Worm (Caenorhabditis elegans) whole organism, young adult: ENCODE results near the gene let-418.
"Not testable (repeated sequence)": the region's sequence is repeated elsewhere in the genome, so short reads cannot be mapped to it uniquely, and the experiment has no call there.

Experiments
- C06A6.2 ChIP-seq: fragments of 200-800 bp; sonication (Bioruptor generic); conservative IDR thresholded peaks from 2 replicates; pipeline ENCODE4 v1.3.6; 2022; ENCODE audit warnings: missing genetic modification characterization, missing compliant biosample characterization
- D2030.7 ChIP-seq: fragments of 200-800 bp; sonication (Bioruptor generic); IDR thresholded peaks from 2 replicates; pipeline ENCODE4 v1.3.6; 2022; ENCODE audit warnings: missing genetic modification reagents, missing genetic modification characterization, missing compliant biosample characterization
- F33H1.4 ChIP-seq: fragments of 200-800 bp; sonication (Bioruptor generic); IDR thresholded peaks from 2 replicates; pipeline ENCODE4 v1.3.6; 2022; ENCODE audit warnings: missing genetic modification reagents, missing genetic modification characterization, missing compliant biosample characterization
- F39B2.1 ChIP-seq: fragments of 200-800 bp; sonication (Bioruptor generic); IDR thresholded peaks from 2 replicates; pipeline ENCODE4 v1.3.6; 2022; ENCODE audit warnings: missing genetic modification reagents, missing genetic modification characterization, missing compliant biosample characterization
- K11D2.4 ChIP-seq: fragments of 200-800 bp; sonication (Bioruptor generic); IDR thresholded peaks from 2 replicates; pipeline ENCODE4 v1.3.6; 2022; ENCODE audit warnings: missing genetic modification reagents, missing genetic modification characterization, missing compliant biosample characterization
- Y53G8AR.9 ChIP-seq: fragments of 200-800 bp; sonication (Bioruptor generic); conservative IDR thresholded peaks from 2 replicates; pipeline ENCODE4 v1.3.6; 2022; ENCODE audit warnings: missing genetic modification reagents, missing genetic modification characterization, missing compliant biosample characterization
- Y56A3A.18 ChIP-seq: fragments of 200-800 bp; sonication (Bioruptor generic); IDR thresholded peaks from 2 replicates; pipeline ENCODE4 v1.3.6; 2022; ENCODE audit warnings: missing genetic modification reagents, missing genetic modification characterization, missing compliant biosample characterization
- Y67H2A.10 ChIP-seq: fragments of 200-800 bp; sonication (Bioruptor generic); conservative IDR thresholded peaks from 2 replicates; pipeline ENCODE4 v1.3.6; 2022; ENCODE audit warnings: missing genetic modification reagents, missing genetic modification characterization, missing compliant biosample characterization
- Y95B8A.8 ChIP-seq: fragments of 200-800 bp; sonication (Bioruptor generic); IDR thresholded peaks from 2 replicates; pipeline ENCODE4 v1.3.6; 2022; ENCODE audit warnings: missing genetic modification reagents, missing genetic modification characterization, missing compliant biosample characterization
- ZK185.1 ChIP-seq: sonication (generic microtip); optimal IDR thresholded peaks from 2 replicates; lab custom pipeline; 2016; ENCODE audit warnings: mild to moderate bottlenecking, missing genetic modification characterization, missing compliant biosample characterization; ENCODE audit not compliant: poor library complexity, severe bottlenecking
- attf-3 ChIP-seq: fragments of 200-800 bp; sonication (Bioruptor generic); conservative IDR thresholded peaks from 2 replicates; pipeline ENCODE4 v1.3.6; 2022; ENCODE audit warnings: missing genetic modification reagents, missing genetic modification characterization, missing compliant biosample characterization
- cebp-1 ChIP-seq, 2 experiments: fragments of 200-800 bp in 1 of 2; sonication (Bioruptor generic) in 1 of 2; sonication (generic microtip) in 1 of 2; IDR thresholded peaks in 1 of 2; optimal IDR thresholded peaks in 1 of 2; 2 replicates each; pipeline versions ENCODE4 v1.3.6 to Lab custom; 2017 to 2022; ENCODE audit warnings: missing compliant biosample characterization in 2 of 2, missing genetic modification characterization in 2 of 2, mild to moderate bottlenecking in 1 of 2, missing genetic modification reagents in 1 of 2, moderate library complexity in 1 of 2
- ceh-100 ChIP-seq: fragments of 200-800 bp; sonication (Bioruptor generic); IDR thresholded peaks from 2 replicates; pipeline ENCODE4 v1.3.6; 2022; ENCODE audit warnings: missing genetic modification reagents, missing genetic modification characterization, missing compliant biosample characterization
- ceh-40 ChIP-seq: fragments of 200-800 bp; sonication (Bioruptor generic); IDR thresholded peaks from 2 replicates; pipeline ENCODE4 v1.3.6; 2022; ENCODE audit warnings: missing genetic modification characterization, missing compliant biosample characterization
- ceh-58 ChIP-seq: fragments of 200-800 bp; sonication (Bioruptor generic); IDR thresholded peaks from 2 replicates; pipeline ENCODE4 v1.3.6; 2022; ENCODE audit warnings: missing genetic modification characterization, missing compliant biosample characterization
- ceh-91 ChIP-seq: fragments of 200-800 bp; sonication (Bioruptor generic); IDR thresholded peaks from 2 replicates; pipeline ENCODE4 v1.3.6; 2022; ENCODE audit warnings: missing genetic modification reagents, missing genetic modification characterization, missing compliant biosample characterization
- dox-1 ChIP-seq: fragments of 200-800 bp; sonication (Bioruptor generic); IDR thresholded peaks from 2 replicates; pipeline ENCODE4 v1.3.6; 2022; ENCODE audit warnings: missing genetic modification reagents, missing genetic modification characterization, missing compliant biosample characterization
- egl-44 ChIP-seq: fragments of 200-800 bp; sonication (Bioruptor generic); IDR thresholded peaks from 2 replicates; pipeline ENCODE4 v1.3.6; 2022; ENCODE audit warnings: missing genetic modification reagents, missing genetic modification characterization, missing compliant biosample characterization
- egrh-3 ChIP-seq: fragments of 200-800 bp; sonication (Bioruptor generic); IDR thresholded peaks from 2 replicates; pipeline ENCODE4 v1.3.6; 2022; ENCODE audit warnings: missing genetic modification reagents, missing genetic modification characterization, missing compliant biosample characterization
- ekl-4 ChIP-seq: fragments of 200-800 bp; sonication (Bioruptor generic); IDR thresholded peaks from 2 replicates; pipeline ENCODE4 v1.3.6; 2022; ENCODE audit warnings: missing genetic modification reagents, missing genetic modification characterization, missing compliant biosample characterization
- hmg-1.2 ChIP-seq: fragments of 200-800 bp; sonication (Bioruptor generic); IDR thresholded peaks from 2 replicates; pipeline ENCODE4 v1.3.6; 2022; ENCODE audit warnings: missing genetic modification reagents, missing genetic modification characterization, missing compliant biosample characterization
- hmg-20 ChIP-seq: fragments of 200-800 bp; sonication (Bioruptor generic); IDR thresholded peaks from 2 replicates; pipeline ENCODE4 v1.3.6; 2022; ENCODE audit warnings: missing genetic modification reagents, missing genetic modification characterization, missing compliant biosample characterization
- let-526 ChIP-seq: fragments of 200-800 bp; sonication (Bioruptor generic); IDR thresholded peaks from 2 replicates; pipeline ENCODE4 v1.3.6; 2022; ENCODE audit warnings: missing genetic modification reagents, missing genetic modification characterization, missing compliant biosample characterization
- madf-3 ChIP-seq: fragments of 200-800 bp; sonication (Bioruptor generic); IDR thresholded peaks from 2 replicates; pipeline ENCODE4 v1.3.6; 2022; ENCODE audit warnings: missing genetic modification reagents, missing genetic modification characterization, missing compliant biosample characterization
- madf-6 ChIP-seq: fragments of 200-800 bp; sonication (Bioruptor generic); IDR thresholded peaks from 2 replicates; pipeline ENCODE4 v1.3.6; 2022; ENCODE audit warnings: missing genetic modification reagents, missing genetic modification characterization, missing compliant biosample characterization
- mcd-1 ChIP-seq: fragments of 200-800 bp; sonication (Bioruptor generic); IDR thresholded peaks from 2 replicates; pipeline ENCODE4 v1.3.6; 2022; ENCODE audit warnings: missing genetic modification reagents, missing genetic modification characterization, missing compliant biosample characterization
- nfyb-1 ChIP-seq: fragments of 200-800 bp; sonication (Bioruptor generic); IDR thresholded peaks from 2 replicates; pipeline ENCODE4 v1.3.6; 2022; ENCODE audit warnings: missing genetic modification reagents, missing genetic modification characterization, missing compliant biosample characterization
- pbrm-1 ChIP-seq: fragments of 200-800 bp; sonication (Bioruptor generic); IDR thresholded peaks from 2 replicates; pipeline ENCODE4 v1.3.6; 2022; ENCODE audit warnings: missing genetic modification reagents, missing genetic modification characterization, missing compliant biosample characterization
- rcor-1 ChIP-seq: fragments of 200-800 bp; sonication (Bioruptor generic); IDR thresholded peaks from 2 replicates; pipeline ENCODE4 v1.3.6; 2022; ENCODE audit warnings: missing genetic modification reagents, missing genetic modification characterization, missing compliant biosample characterization
- tbp1 ChIP-seq: fragments of 200-800 bp; sonication (Bioruptor generic); optimal IDR thresholded peaks from 2 replicates; lab custom pipeline; 2018; ENCODE audit warnings: mild to moderate bottlenecking, missing genetic modification characterization, missing compliant biosample characterization
- tlf-1 ChIP-seq: fragments of 200-800 bp; sonication (Bioruptor generic); optimal IDR thresholded peaks from 2 replicates; lab custom pipeline; 2018; ENCODE audit warnings: mild to moderate bottlenecking, missing genetic modification characterization, missing compliant biosample characterization
- ztf-25 ChIP-seq: fragments of 200-800 bp; sonication (Bioruptor generic); IDR thresholded peaks from 2 replicates; pipeline ENCODE4 v1.3.6; 2022; ENCODE audit warnings: missing genetic modification reagents, missing genetic modification characterization, missing compliant biosample characterization
- ztf-28 ChIP-seq: fragments of 200-800 bp; sonication (Bioruptor generic); IDR thresholded peaks from 2 replicates; pipeline ENCODE4 v1.3.6; 2022; ENCODE audit warnings: missing genetic modification reagents, missing genetic modification characterization, missing compliant biosample characterization

The let-418 gene

DNA sequence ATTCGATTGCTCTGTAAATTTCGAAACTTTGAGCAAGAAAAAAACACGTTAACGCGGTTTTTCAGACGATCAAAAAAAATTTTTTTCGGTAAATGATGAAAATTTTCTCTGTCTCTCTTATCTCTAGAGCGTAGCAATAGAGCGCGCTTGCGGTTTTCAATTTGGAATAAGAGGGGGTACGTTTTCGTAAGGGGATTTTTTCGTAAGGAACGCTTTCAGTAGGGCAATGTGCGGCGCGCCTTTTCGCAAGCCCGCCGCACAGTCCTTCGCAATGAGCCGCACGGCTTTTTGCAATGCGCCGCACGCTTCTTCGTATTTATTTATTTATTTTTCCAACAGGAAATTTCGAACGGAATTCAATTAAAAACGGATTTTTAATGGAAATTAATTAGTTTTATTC lies 49.7 kb upstream of the let-418 start, which contains the start of gene F44E7.4 (continued):
- peak; percentile 83 for TF ChIP-seq Y67H2A.10 (GFP tag; lab: Robert Waterston, UW)
- TF ChIP-seq madf-3, result peak; percentile 91
- peak; percentile 6 for TF ChIP-seq ZK185.1
- TF ChIP-seq tlf-1, result peak; percentile 12
- TF ChIP-seq ceh-40 (GFP tag; lab: Robert Waterston, UW), result 0 out of 2 replicates have a peak, but pooled peaks have one; percentile 40
- TF ChIP-seq tbp1 (GFP tag; lab: Kevin White, UChicago), result peak; percentile 49
- TF ChIP-seq Y56A3A.18 (GFP tag; lab: Robert Waterston, UW), result peak; percentile 76; the same call in 1 of the 2 replicates
- TF ChIP-seq D2030.7 (GFP tag; lab: Robert Waterston, UW), result peak; percentile 99
- TF ChIP-seq egrh-3 (GFP tag; lab: Robert Waterston, UW), result peak; percentile 85
- peak; percentile 69; the same call in 1 of the 2 replicates for TF ChIP-seq hmg-20 (GFP tag; lab: Robert Waterston, UW)
- TF ChIP-seq nfyb-1, result peak; percentile 95
- TF ChIP-seq ekl-4 (GFP tag; lab: Robert Waterston, UW), result peak; percentile 93
- TF ChIP-seq C06A6.2 (GFP tag; lab: Robert Waterston, UW), result peak; percentile 99
- TF ChIP-seq ztf-28 (GFP tag; lab: Robert Waterston, UW), result peak; percentile 97
- TF ChIP-seq let-526 (GFP tag; lab: Robert Waterston, UW), result peak; percentile 92
- peak; percentile 82 for TF ChIP-seq attf-3 (GFP tag; lab: Robert Waterston, UW)
- TF ChIP-seq ceh-58 (GFP tag; lab: Robert Waterston, UW), result 0 out of 2 replicates have a peak, but pooled peaks have one; percentile 10
- TF ChIP-seq madf-6 (GFP tag; lab: Robert Waterston, UW), result peak; percentile 93
- TF ChIP-seq F33H1.4 (GFP tag; lab: Robert Waterston, UW), result peak; percentile 79
- TF ChIP-seq ztf-25 (GFP tag; lab: Robert Waterston, UW), result peak; percentile 77
- peak; percentile 71; the same call in 1 of the 2 replicates for TF ChIP-seq F39B2.1 (GFP tag; lab: Robert Waterston, UW)

- TF ChIP-seq mcd-1 (peak; percentile 85), Y95B8A.8 (peak; percentile 41; the same call in 1 of the 2 replicates), madf-6 (GFP tag; lab: Robert Waterston, UW) (peak; percentile 54), Y67H2A.10 (GFP tag; lab: Robert Waterston, UW) (0 out of 2 replicates have a peak, but pooled peaks have one; percentile 17), D2030.7 (GFP tag; lab: Robert Waterston, UW) (peak; percentile 53; the same call in 1 of the 2 replicates), K11D2.4 (GFP tag; lab: Robert Waterston, UW) (0 out of 2 replicates have a peak, but pooled peaks have one; percentile 14), F33H1.4 (GFP tag; lab: Robert Waterston, UW) (peak; percentile 42; the same call in 1 of the 2 replicates), Y53G8AR.9 (peak; percentile 37; the same call in 1 of the 2 replicates), cebp-1 (GFP tag; IDR thresholded peaks at IDR 0.05; lab: Robert Waterston, UW) (peak; percentile 46; the same call in 1 of the 2 replicates), C06A6.2 (GFP tag; lab: Robert Waterston, UW) (peak; percentile 97), pbrm-1 (GFP tag; lab: Robert Waterston, UW) (peak; percentile 59; the same call in 1 of the 2 replicates), attf-3 (GFP tag; lab: Robert Waterston, UW) (0 out of 2 replicates have a peak, but pooled peaks have one; percentile 47), dox-1 (GFP tag; lab: Robert Waterston, UW) (peak; percentile 93), ceh-100 (GFP tag; lab: Robert Waterston, UW) (peak; percentile 85), hmg-1.2 (GFP tag; lab: Robert Waterston, UW) (peak; percentile 46), egl-44 (peak; percentile 39; the same call in 1 of the 2 replicates), egrh-3 (GFP tag; lab: Robert Waterston, UW) (0 out of 2 replicates have a peak, but pooled peaks have one; percentile 37), ceh-91 (GFP tag; lab: Robert Waterston, UW) (0 out of 2 replicates have a peak, but pooled peaks have one; percentile 22), ztf-28 (GFP tag; lab: Robert Waterston, UW) (0 out of 2 replicates have a peak, but pooled peaks have one; percentile 68), rcor-1 (GFP tag; lab: Robert Waterston, UW) (peak; percentile 26; the same call in 1 of the 2 replicates), nfyb-1 (peak; percentile 84)
- TF ChIP-seq cebp-1 (tag; optimal IDR thresholded peaks at IDR 0.05; lab: Kevin White, UChicago), result not testable (repeated sequence)
- TF ChIP-seq, all 124 proteins: peak for 21; not testable (repeated sequence) for 103
Measured at ce11 chrV:5778216-5778615, 48.4 kb upstream of the let-418 start.
